Worm (Caenorhabditis elegans): ENCODE data around the gene Y39B6A.43.

DNA sequence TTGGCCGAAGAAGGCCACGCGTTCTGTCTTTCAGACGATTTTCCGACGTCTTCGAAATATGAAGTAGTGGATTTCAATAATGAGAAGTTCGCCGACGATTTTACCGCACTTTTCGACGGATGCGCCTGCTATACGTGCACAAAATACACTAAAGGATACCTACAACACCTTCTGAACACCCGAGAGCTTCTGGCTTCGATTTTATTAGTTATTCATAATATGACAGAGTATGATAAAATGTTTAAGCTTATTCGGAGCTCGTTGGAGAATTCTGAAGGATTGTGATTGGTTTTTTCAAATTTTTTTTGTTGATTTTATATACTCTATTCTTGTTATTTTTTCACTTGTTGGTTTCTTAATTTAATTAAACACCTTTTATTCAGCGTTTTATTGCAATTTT lies 32.9 kb upstream of the Y39B6A.43 start:
- TF ChIP-seq lin-39 (tag; optimal IDR thresholded peaks at IDR 0.05): no peak
- TF ChIP-seq ama-1 (optimal IDR thresholded peaks at IDR 0.05): no peak
- no peak for TF ChIP-seq pqm-1 (tag; optimal IDR thresholded peaks at IDR 0.05)
- no peak for TF ChIP-seq dpl-1 (GFP tag; optimal IDR thresholded peaks at IDR 0.05)
- TF ChIP-seq zip-2 (tag; optimal IDR thresholded peaks at IDR 0.05): no peak

Measured in whole organism, L4 larva.